Worm (Caenorhabditis elegans) whole organism, midembryonic: ENCODE measurements around the gene pak-2.
A peak's percentile ranks its signal among the peaks of the same experiment; 100 is the strongest.

Experiments
- T22C8.4 ChIP-seq: fragments of 200-800 bp; sonication (Bioruptor generic); IDR thresholded peaks from 2 replicates; pipeline ENCODE4 v1.3.6; 2022; ENCODE audit warnings: missing genetic modification characterization, missing compliant biosample characterization
- cog-1 ChIP-seq: sonication (generic microtip); optimal IDR thresholded peaks from 2 replicates; lab custom pipeline; 2016; ENCODE audit warnings: missing genetic modification characterization, missing compliant biosample characterization
- flt-1 ChIP-seq: fragments of 200-800 bp; sonication (Bioruptor generic); IDR thresholded peaks from 2 replicates; pipeline ENCODE4 v1.3.6; 2022; ENCODE audit warnings: missing genetic modification characterization, missing compliant biosample characterization
- klf-2 ChIP-seq: fragments of 200-800 bp; sonication (Bioruptor generic); conservative IDR thresholded peaks from 2 replicates; pipeline ENCODE4 v1.3.6; 2022; ENCODE audit warnings: missing genetic modification reagents, missing genetic modification characterization, missing compliant biosample characterization
- med-1 ChIP-seq: sonication (generic microtip); optimal IDR thresholded peaks from 2 replicates; lab custom pipeline; 2017; ENCODE audit warnings: missing genetic modification characterization, mild to moderate bottlenecking, missing compliant biosample characterization, antibody characterized with exemption, missing genetic modification reagents; ENCODE audit not compliant: insufficient read depth
- ref-1 ChIP-seq: fragments of 200-800 bp; sonication (Bioruptor generic); conservative IDR thresholded peaks from 2 replicates; pipeline ENCODE4 v1.3.6; 2022; ENCODE audit warnings: missing genetic modification reagents, missing genetic modification characterization, missing compliant biosample characterization
- tab-1 ChIP-seq: fragments of 200-800 bp; sonication (Bioruptor generic); IDR thresholded peaks from 2 replicates; pipeline ENCODE4 v1.3.6; 2022; ENCODE audit warnings: missing genetic modification characterization, missing compliant biosample characterization
- ztf-23 ChIP-seq: fragments of 200-800 bp; sonication (Bioruptor generic); IDR thresholded peaks from 2 replicates; pipeline ENCODE4 v1.3.6; 2022; ENCODE audit warnings: missing genetic modification reagents, missing genetic modification characterization, missing compliant biosample characterization
- ztf-29 ChIP-seq: fragments of 200-800 bp; sonication (Bioruptor generic); IDR thresholded peaks from 2 replicates; pipeline ENCODE4 v1.3.6; 2022; ENCODE audit warnings: missing genetic modification reagents, missing genetic modification characterization, missing compliant biosample characterization

Gene pak-2

ce11 chrV:11002434-11002833 is 36.8 kb downstream of the pak-2 start, which contains the start of gene F53B7.4:
Gene F53B7.4, minus strand, starts transcription at chrV:11002534.
- TF ChIP-seq ref-1 (no peak), tab-1 (no peak), T22C8.4 (GFP tag; lab: Robert Waterston, UW) (no peak), ztf-29 (GFP tag; lab: Robert Waterston, UW) (no peak), ztf-23 (GFP tag; lab: Robert Waterston, UW) (no peak), klf-2 (GFP tag; lab: Robert Waterston, UW) (no peak), med-1 (no peak), flt-1 (no peak), cog-1 (tag; lab: Kevin White, UChicago) (no peak)

ce11 chrV:11000650-11001049 is 38.6 kb downstream of the pak-2 start, which contains the start of gene isy-1:
Gene isy-1, minus strand, starts transcription at chrV:11000699.
- TF ChIP-seq ztf-23 (GFP tag; lab: Robert Waterston, UW) (peak; percentile 82), med-1 (no peak)

ce11 chrV:10998797-10999196 is 40.4 kb downstream of the pak-2 start, which contains the start of gene F53B7.7:
Gene F53B7.7, plus strand, starts transcription at chrV:10999097.
- TF ChIP-seq tab-1, result no peak
- no peak for TF ChIP-seq cog-1 (tag; lab: Kevin White, UChicago)
- no peak for TF ChIP-seq flt-1
- TF ChIP-seq ztf-23 (GFP tag; lab: Robert Waterston, UW), result no peak
- no peak for TF ChIP-seq ref-1

ce11 chrV:10991789-10992188 is 47.4 kb downstream of the pak-2 start, which contains the start of gene frpr-9:
Gene frpr-9, plus strand, starts transcription at chrV:10992089.
- TF ChIP-seq ztf-29 (GFP tag; lab: Robert Waterston, UW), result no peak
